In genomic region chrIII:12904987-12905541, ce11 we compare ENCODE assay signal across 4 worm cellular contexts.
A peak's percentile ranks its signal among the peaks of the same experiment; 100 is the strongest.
TF ChIP-seq lines count a peak whose summit lies in the region.

Gene cox-5A, plus strand, starts transcription at chrIII:12905491.

TF ChIP-seq in whole organism, L2 larva, 48 proteins besides CTCF, POLR2A, EP300 and RAD21 (continued from another document):
- TF ChIP-seq nhr-21 (tag; optimal IDR thresholded peaks at IDR 0.05; lab: Kevin White, UChicago) (peak; percentile 99), C34F6.9 (tag; optimal IDR thresholded peaks at IDR 0.05; lab: Kevin White, UChicago) (peak; percentile 100), mdl-1 (tag; optimal IDR thresholded peaks at IDR 0.05; lab: Kevin White, UChicago) (peak; percentile 82 to 92), nhr-237 (tag; optimal IDR thresholded peaks at IDR 0.05; lab: Kevin White, UChicago) (peak; percentile 89), lin-11 (tag; optimal IDR thresholded peaks at IDR 0.05; lab: Kevin White, UChicago) (peak; percentile 99), nhr-6 (tag; optimal IDR thresholded peaks at IDR 0.05; lab: Kevin White, UChicago) (peak; percentile 99), sma-3 (GFP tag; optimal IDR thresholded peaks at IDR 0.05; lab: Kevin White, UChicago) (peak; percentile 100), nhr-10 (tag; optimal IDR thresholded peaks at IDR 0.05; lab: Kevin White, UChicago) (peak; percentile 95), lsy-2 (tag; optimal IDR thresholded peaks at IDR 0.05; lab: Kevin White, UChicago) (peak; percentile 100), gmeb-1 (tag; optimal IDR thresholded peaks at IDR 0.05; lab: Kevin White, UChicago) (peak; percentile 100), Y55F3AM.14 (GFP tag; optimal IDR thresholded peaks at IDR 0.05; lab: Kevin White, UChicago) (peak; percentile 98), zag-1 (tag; optimal IDR thresholded peaks at IDR 0.05; lab: Kevin White, UChicago) (peak; percentile 96), peb-1 (tag; optimal IDR thresholded peaks at IDR 0.05; lab: Kevin White, UChicago) (no peak), mab-5 (tag; optimal IDR thresholded peaks at IDR 0.05; lab: Kevin White, UChicago) (peak; percentile 98), ceh-82 (tag; optimal IDR thresholded peaks at IDR 0.05; lab: Kevin White, UChicago) (peak; percentile 94), sma-9 (GFP tag; optimal IDR thresholded peaks at IDR 0.05; lab: Kevin White, UChicago) (peak; percentile 99), sma-9 (tag; optimal IDR thresholded peaks at IDR 0.05; lab: Kevin White, UChicago) (no peak), unc-55 (GFP tag; optimal IDR thresholded peaks at IDR 0.05; lab: Kevin White, UChicago) (peak; percentile 100), aly-2 (tag; optimal IDR thresholded peaks at IDR 0.05; lab: Kevin White, UChicago) (peak; percentile 62), elt-3 (tag; optimal IDR thresholded peaks at IDR 0.05; lab: Kevin White, UChicago) (no peak), blmp-1 (tag; optimal IDR thresholded peaks at IDR 0.05; lab: Kevin White, UChicago; ENCODE audit: insufficient read depth) (peak; percentile 89), nhr-129 (tag; optimal IDR thresholded peaks at IDR 0.05; lab: Kevin White, UChicago) (peak; percentile 97), ztf-11 (tag; optimal IDR thresholded peaks at IDR 0.05; lab: Kevin White, UChicago) (peak; percentile 17), sem-4 (tag; optimal IDR thresholded peaks at IDR 0.05; lab: Kevin White, UChicago) (peak; percentile 100), lin-13 (GFP tag; optimal IDR thresholded peaks at IDR 0.05; lab: Kevin White, UChicago) (peak; percentile 99), skn-1 (tag; optimal IDR thresholded peaks at IDR 0.05; lab: Kevin White, UChicago) (peak; percentile 87)

TF ChIP-seq in whole organism, L4 larva, 104 proteins besides CTCF, POLR2A, EP300 and RAD21 (continued from another document and continues in another):
- TF ChIP-seq nhr-25 (tag; optimal IDR thresholded peaks at IDR 0.05; lab: Kevin White, UChicago; ENCODE audit: borderline replicate concordance, insufficient read depth), result peak; percentile 96
- TF ChIP-seq lin-29 (GFP tag; IDR thresholded peaks at IDR 0.05; lab: Robert Waterston, UW), result peak; percentile 96
- peak; percentile 98 for TF ChIP-seq ctbp-1 (GFP tag; IDR thresholded peaks at IDR 0.05; lab: Robert Waterston, UW)
- TF ChIP-seq hmg-1.1 (GFP tag; IDR thresholded peaks at IDR 0.05; lab: Robert Waterston, UW), result peak; percentile 100
- peak; percentile 43 for TF ChIP-seq R02D3.7 (tag; optimal IDR thresholded peaks at IDR 0.05; lab: Kevin White, UChicago)
- peak; percentile 96 for TF ChIP-seq mdt-29 (GFP tag; IDR thresholded peaks at IDR 0.05; lab: Robert Waterston, UW)
- TF ChIP-seq nhr-6 (tag; optimal IDR thresholded peaks at IDR 0.05; lab: Kevin White, UChicago), result peak; percentile 99
- peak; percentile 99 for TF ChIP-seq mep-1 (tag; optimal IDR thresholded peaks at IDR 0.05; lab: Kevin White, UChicago)
- TF ChIP-seq lir-3 (tag; optimal IDR thresholded peaks at IDR 0.05; lab: Kevin White, UChicago), result peak; percentile 78
- TF ChIP-seq Y105C5A.15 (GFP tag; IDR thresholded peaks at IDR 0.05; lab: Robert Waterston, UW), result peak; percentile 95
- TF ChIP-seq F37D6.2 (tag; optimal IDR thresholded peaks at IDR 0.05; lab: Kevin White, UChicago), result peak; percentile 97
- TF ChIP-seq duxl-1 (tag; optimal IDR thresholded peaks at IDR 0.05; lab: Kevin White, UChicago; ENCODE audit: poor library complexity), result peak; percentile 97
- TF ChIP-seq ceh-82 (tag; optimal IDR thresholded peaks at IDR 0.05; lab: Kevin White, UChicago), result no peak
- peak; percentile 68 for TF ChIP-seq gei-8 (GFP tag; optimal IDR thresholded peaks at IDR 0.05; lab: Kevin White, UChicago)
- TF ChIP-seq ces-1 (GFP tag; optimal IDR thresholded peaks at IDR 0.05; lab: Kevin White, UChicago), result peak; percentile 89
- peak; percentile 99 for TF ChIP-seq spr-3 (GFP tag; optimal IDR thresholded peaks at IDR 0.05; lab: Kevin White, UChicago)
- TF ChIP-seq ceh-44 (GFP tag; IDR thresholded peaks at IDR 0.05; lab: Robert Waterston, UW), result peak; percentile 90
- TF ChIP-seq saeg-2 (GFP tag; IDR thresholded peaks at IDR 0.05; lab: Robert Waterston, UW), result peak; percentile 97
- peak; percentile 90 for TF ChIP-seq mxl-3 (GFP tag; optimal IDR thresholded peaks at IDR 0.05; lab: Kevin White, UChicago)
- peak; percentile 92 for TF ChIP-seq Y5F2A.4 (GFP tag; optimal IDR thresholded peaks at IDR 0.05; lab: Kevin White, UChicago)
- peak; percentile 97 for TF ChIP-seq jun-1 (tag; optimal IDR thresholded peaks at IDR 0.05; lab: Kevin White, UChicago)
- TF ChIP-seq ZK337.2 (GFP tag; IDR thresholded peaks at IDR 0.05; lab: Robert Waterston, UW), result peak; percentile 77
- TF ChIP-seq Y75B8A.6 (GFP tag; IDR thresholded peaks at IDR 0.05; lab: Robert Waterston, UW), result peak; percentile 94
- peak; percentile 80 for TF ChIP-seq zag-1 (tag; optimal IDR thresholded peaks at IDR 0.05; lab: Kevin White, UChicago)
- peak; percentile 97 for TF ChIP-seq fos-1 (tag; optimal IDR thresholded peaks at IDR 0.05; lab: Kevin White, UChicago)
- peak; percentile 88 for TF ChIP-seq snpc-1.2 (GFP tag; IDR thresholded peaks at IDR 0.05; lab: Robert Waterston, UW)
- TF ChIP-seq ztf-11 (tag; optimal IDR thresholded peaks at IDR 0.05; lab: Kevin White, UChicago), result no peak
- TF ChIP-seq fkh-10 (GFP tag; optimal IDR thresholded peaks at IDR 0.05; lab: Kevin White, UChicago), result peak; percentile 99
- peak; percentile 100 for TF ChIP-seq dve-1 (tag; optimal IDR thresholded peaks at IDR 0.05; lab: Kevin White, UChicago; ENCODE audit: insufficient read depth)
- peak; percentile 95 for TF ChIP-seq ceh-28 (tag; optimal IDR thresholded peaks at IDR 0.05; lab: Kevin White, UChicago)
- TF ChIP-seq F26F4.8 (GFP tag; conservative IDR thresholded peaks at IDR 0.05; lab: Robert Waterston, UW), result no peak
- no peak for TF ChIP-seq aly-2 (tag; optimal IDR thresholded peaks at IDR 0.05; lab: Kevin White, UChicago)
- peak; percentile 98 for TF ChIP-seq nhr-11 (tag; optimal IDR thresholded peaks at IDR 0.05; lab: Kevin White, UChicago)
- peak; percentile 86 to 94 for TF ChIP-seq daf-16 (GFP tag; optimal IDR thresholded peaks at IDR 0.05; lab: Kevin White, UChicago)
- TF ChIP-seq daf-16 (tag; optimal IDR thresholded peaks at IDR 0.05; lab: Kevin White, UChicago), result peak; percentile 81
- TF ChIP-seq lin-39 (tag; optimal IDR thresholded peaks at IDR 0.05; lab: Kevin White, UChicago), result peak; percentile 2

TF ChIP-seq in whole organism, late embryonic, 69 proteins besides CTCF, POLR2A, EP300 and RAD21 (continued from another document and continues in another):
- TF ChIP-seq ceh-30 (tag; optimal IDR thresholded peaks at IDR 0.05; lab: Kevin White, UChicago), result peak; percentile 86
- TF ChIP-seq rnt-1 (tag; optimal IDR thresholded peaks at IDR 0.05; lab: Kevin White, UChicago), result peak; percentile 87
- TF ChIP-seq C38D4.7 (GFP tag; optimal IDR thresholded peaks at IDR 0.05; lab: Kevin White, UChicago), result no peak
- TF ChIP-seq ceh-19 (GFP tag; optimal IDR thresholded peaks at IDR 0.05; lab: Kevin White, UChicago), result peak; percentile 38
- peak; percentile 21 for TF ChIP-seq ceh-6 (GFP tag; optimal IDR thresholded peaks at IDR 0.05; lab: Kevin White, UChicago)
- TF ChIP-seq tbx-7 (tag; optimal IDR thresholded peaks at IDR 0.05; lab: Kevin White, UChicago), result no peak
- no peak for TF ChIP-seq odd-2 (tag; optimal IDR thresholded peaks at IDR 0.05; lab: Kevin White, UChicago)
- peak; percentile 90 for TF ChIP-seq ref-2 (tag; optimal IDR thresholded peaks at IDR 0.05; lab: Kevin White, UChicago)
- TF ChIP-seq ceh-14 (tag; optimal IDR thresholded peaks at IDR 0.05; lab: Kevin White, UChicago), result peak; percentile 92
- no peak for TF ChIP-seq mec-3 (tag; optimal IDR thresholded peaks at IDR 0.05; lab: Kevin White, UChicago; ENCODE audit: borderline replicate concordance)
- TF ChIP-seq ets-4 (tag; optimal IDR thresholded peaks at IDR 0.05; lab: Kevin White, UChicago), result peak; percentile 61
- peak; percentile 91 for TF ChIP-seq tbx-2 (tag; optimal IDR thresholded peaks at IDR 0.05; lab: Kevin White, UChicago)
- peak; percentile 81 for TF ChIP-seq pax-1 (tag; optimal IDR thresholded peaks at IDR 0.05; lab: Kevin White, UChicago)
- TF ChIP-seq fax-1 (tag; optimal IDR thresholded peaks at IDR 0.05; lab: Kevin White, UChicago), result no peak
- TF ChIP-seq hlh-6 (tag; optimal IDR thresholded peaks at IDR 0.05; lab: Kevin White, UChicago), result peak; percentile 58
- 0 out of 2 replicates have a peak, but pooled peaks have one; percentile 31 for TF ChIP-seq ceh-45 (GFP tag; IDR thresholded peaks at IDR 0.05; lab: Robert Waterston, UW)
- TF ChIP-seq dve-1 (tag; optimal IDR thresholded peaks at IDR 0.05; lab: Kevin White, UChicago), result peak; percentile 77
- TF ChIP-seq unc-55 (GFP tag; optimal IDR thresholded peaks at IDR 0.05; lab: Kevin White, UChicago), result peak; percentile 78
- peak; percentile 98 for TF ChIP-seq unc-42 (tag; optimal IDR thresholded peaks at IDR 0.05; lab: Kevin White, UChicago)
- TF ChIP-seq eyg-1 (tag; optimal IDR thresholded peaks at IDR 0.05; lab: Kevin White, UChicago), result no peak
- no peak for TF ChIP-seq pha-4 (tag; optimal IDR thresholded peaks at IDR 0.05; lab: Kevin White, UChicago)
- TF ChIP-seq nhr-232 (tag; optimal IDR thresholded peaks at IDR 0.05; lab: Kevin White, UChicago), result no peak
- peak; percentile 32 for TF ChIP-seq syd-9 (tag; optimal IDR thresholded peaks at IDR 0.05; lab: Kevin White, UChicago)
- TF ChIP-seq fkh-10 (GFP tag; optimal IDR thresholded peaks at IDR 0.05; lab: Kevin White, UChicago), result peak; percentile 31
- peak; percentile 38 for TF ChIP-seq ceh-22 (tag; optimal IDR thresholded peaks at IDR 0.05; lab: Kevin White, UChicago)
- TF ChIP-seq ceh-24 (tag; optimal IDR thresholded peaks at IDR 0.05; lab: Kevin White, UChicago), result no peak
- TF ChIP-seq T23F11.4 (GFP tag; optimal IDR thresholded peaks at IDR 0.05; lab: Kevin White, UChicago), result no peak
- no peak for TF ChIP-seq ceh-9 (tag; optimal IDR thresholded peaks at IDR 0.05; lab: Kevin White, UChicago)
- TF ChIP-seq sdc-2 (tag; optimal IDR thresholded peaks at IDR 0.05; lab: Kevin White, UChicago), result peak; percentile 21
- TF ChIP-seq C08G9.2 (tag; optimal IDR thresholded peaks at IDR 0.05; lab: Kevin White, UChicago), result peak; percentile 43
- no peak for TF ChIP-seq pag-3 (tag; optimal IDR thresholded peaks at IDR 0.05; lab: Kevin White, UChicago; ENCODE audit: borderline replicate concordance)
- peak; percentile 96 for TF ChIP-seq sox-2 (GFP tag; IDR thresholded peaks at IDR 0.05; lab: Robert Waterston, UW)
- peak; percentile 99 for TF ChIP-seq ceh-31 (tag; optimal IDR thresholded peaks at IDR 0.05; lab: Kevin White, UChicago)
- TF ChIP-seq ztf-16 (tag; optimal IDR thresholded peaks at IDR 0.05; lab: Kevin White, UChicago), result peak; percentile 88
- TF ChIP-seq lin-11 (tag; optimal IDR thresholded peaks at IDR 0.05; lab: Kevin White, UChicago), result peak; percentile 24
- peak; percentile 50 for TF ChIP-seq K09A11.1 (tag; optimal IDR thresholded peaks at IDR 0.05; lab: Kevin White, UChicago; ENCODE audit: insufficient read depth)
- no peak for TF ChIP-seq unc-3 (GFP tag; conservative IDR thresholded peaks at IDR 0.05; lab: Robert Waterston, UW)
- TF ChIP-seq unc-3 (tag; optimal IDR thresholded peaks at IDR 0.05; lab: Kevin White, UChicago), result peak; percentile 24
- TF ChIP-seq pat-9 (tag; optimal IDR thresholded peaks at IDR 0.05; lab: Kevin White, UChicago), result peak; percentile 41

TF ChIP-seq in whole organism, mixed stage, embryonic, 35 proteins besides CTCF, POLR2A, EP300 and RAD21 (continued from another document):
- no peak for TF ChIP-seq unc-39 (tag; optimal IDR thresholded peaks at IDR 0.05; lab: Kevin White, UChicago)
- TF ChIP-seq nhr-28 (tag; optimal IDR thresholded peaks at IDR 0.05; lab: Kevin White, UChicago), result no peak
- TF ChIP-seq blmp-1 (tag; optimal IDR thresholded peaks at IDR 0.05; lab: Kevin White, UChicago), result no peak
- no peak for TF ChIP-seq lin-32 (GFP tag; optimal IDR thresholded peaks at IDR 0.05; lab: Kevin White, UChicago)
- peak; percentile 98 for TF ChIP-seq pha-4 (tag; optimal IDR thresholded peaks at IDR 0.05; lab: Kevin White, UChicago)
- TF ChIP-seq unc-62 (GFP tag; optimal IDR thresholded peaks at IDR 0.05; lab: Kevin White, UChicago), result peak; percentile 83
TF ChIP-seq in whole organism, mixed stage, embryonic: peak in this region for 23.
